Fruit fly (Drosophila melanogaster) S2 (cell line): ENCODE results near the gene Dcr-1.

ENCODE experiments used
- CG8478 ChIP-seq: fragments of >200 bp; optimal IDR thresholded peaks from 2 replicates; lab custom pipeline; 2018
- CTCF ChIP-seq, 2 experiments: fragments of >200 bp; optimal IDR thresholded peaks; 2 replicates each; lab custom pipeline; 2018

Gene Dcr-1

dm6 chr3R:22756289-22756688 is 15.4 kb upstream of the Dcr-1 start:
- TF ChIP-seq CTCF (optimal IDR thresholded peaks at IDR 0.05; lab: Kevin White, UChicago) (no peak), CG8478 (lab: Kevin White, UChicago) (no peak)

dm6 chr3R:22755187-22755777 is 14.4 kb upstream of the Dcr-1 start:
- TF ChIP-seq CTCF (optimal IDR thresholded peaks at IDR 0.05; lab: Kevin White, UChicago) (no peak), CG8478 (lab: Kevin White, UChicago) (no peak)

- TF ChIP-seq CG8478 (lab: Kevin White, UChicago) (no peak), CTCF (optimal IDR thresholded peaks at IDR 0.05; lab: Kevin White, UChicago) (no peak)
Observed at dm6 chr3R:22753895-22754774, 13.2 kb upstream of the Dcr-1 start.

- TF ChIP-seq CTCF (optimal IDR thresholded peaks at IDR 0.05; lab: Kevin White, UChicago), result no peak
- TF ChIP-seq CG8478 (lab: Kevin White, UChicago), result no peak
Observed at dm6 chr3R:22753600-22753894, 12.7 kb upstream of the Dcr-1 start.

dm6 chr3R:22752929-22753328 is 12.0 kb upstream of the Dcr-1 start:
- TF ChIP-seq CG8478 (lab: Kevin White, UChicago) (no peak), CTCF (optimal IDR thresholded peaks at IDR 0.05; lab: Kevin White, UChicago) (no peak)

dm6 chr3R:22751698-22752097 is 10.8 kb upstream of the Dcr-1 start:
- TF ChIP-seq CTCF (optimal IDR thresholded peaks at IDR 0.05; lab: Kevin White, UChicago) (no peak), CG8478 (lab: Kevin White, UChicago) (no peak)

dm6 chr3R:22751111-22751510 is 10.2 kb upstream of the Dcr-1 start:
- TF ChIP-seq CG8478 (lab: Kevin White, UChicago) (no peak), CTCF (optimal IDR thresholded peaks at IDR 0.05; lab: Kevin White, UChicago) (no peak)

- TF ChIP-seq CTCF (optimal IDR thresholded peaks at IDR 0.05; lab: Kevin White, UChicago) (peak in 1 of 2 experiments; percentile 14), CG8478 (lab: Kevin White, UChicago) (no peak)
Observed at dm6 chr3R:22750534-22750947, 9.7 kb upstream of the Dcr-1 start, which contains the start of the genes rumi, CG7029 and Usp12-46. Gene rumi (minus strand): TSS chr3R:22750597. Gene CG7029 (plus strand): TSS chr3R:22750901. Gene Usp12-46 (plus strand): TSS chr3R:22750901.

dm6 chr3R:22750039-22750438 is 9.1 kb upstream of the Dcr-1 start:
- TF ChIP-seq CTCF (optimal IDR thresholded peaks at IDR 0.05; lab: Kevin White, UChicago) (no peak), CG8478 (lab: Kevin White, UChicago) (no peak)

dm6 chr3R:22748956-22749355 is 8.1 kb upstream of the Dcr-1 start, which contains the start of gene CG31139:
Gene CG31139 (minus strand): TSS chr3R:22749056.
- no peak for TF ChIP-seq CG8478 (lab: Kevin White, UChicago)
- TF ChIP-seq CTCF (optimal IDR thresholded peaks at IDR 0.05; lab: Kevin White, UChicago), result no peak

dm6 chr3R:22747423-22748090 is 6.7 kb upstream of the Dcr-1 start, which contains the start of gene CG17141:
Gene CG17141 (minus strand): TSS chr3R:22747599.
- TF ChIP-seq CTCF (optimal IDR thresholded peaks at IDR 0.05; lab: Kevin White, UChicago) (no peak), CG8478 (lab: Kevin White, UChicago) (no peak)

- no peak for TF ChIP-seq CG8478 (lab: Kevin White, UChicago)
- TF ChIP-seq CTCF (optimal IDR thresholded peaks at IDR 0.05; lab: Kevin White, UChicago), result peak in 1 of 2 experiments; percentile 13
Observed at dm6 chr3R:22745432-22745831, 4.5 kb upstream of the Dcr-1 start, which contains the start of the genes vret and HP1c. Gene vret (minus strand): TSS chr3R:22745581. Gene HP1c (plus strand): TSS chr3R:22745620.

dm6 chr3R:22733751-22734150 is 7.1 kb downstream of the Dcr-1 start, which contains the start of gene Takl2:
Gene Takl2 (minus strand): TSS chr3R:22733851.
- TF ChIP-seq CG8478 (lab: Kevin White, UChicago) (no peak), CTCF (optimal IDR thresholded peaks at IDR 0.05; lab: Kevin White, UChicago) (no peak)

dm6 chr3R:22732995-22733394 is 7.9 kb downstream of the Dcr-1 start:
- TF ChIP-seq CG8478 (lab: Kevin White, UChicago) (no peak), CTCF (optimal IDR thresholded peaks at IDR 0.05; lab: Kevin White, UChicago) (no peak)
